Worm (Caenorhabditis elegans) whole organism, late embryonic: Measurements from ENCODE around the gene Y40C5A.4.

Experiments used
- ceh-22 ChIP-seq: sonication (generic microtip); optimal IDR thresholded peaks from 2 replicates; lab custom pipeline; 2017; ENCODE audit warnings: missing biosample characterization, missing genetic modification characterization
- ceh-31 ChIP-seq: sonication (generic microtip); optimal IDR thresholded peaks from 2 replicates; lab custom pipeline; 2016; ENCODE audit warnings: missing genetic modification characterization, missing compliant biosample characterization

DNA sequence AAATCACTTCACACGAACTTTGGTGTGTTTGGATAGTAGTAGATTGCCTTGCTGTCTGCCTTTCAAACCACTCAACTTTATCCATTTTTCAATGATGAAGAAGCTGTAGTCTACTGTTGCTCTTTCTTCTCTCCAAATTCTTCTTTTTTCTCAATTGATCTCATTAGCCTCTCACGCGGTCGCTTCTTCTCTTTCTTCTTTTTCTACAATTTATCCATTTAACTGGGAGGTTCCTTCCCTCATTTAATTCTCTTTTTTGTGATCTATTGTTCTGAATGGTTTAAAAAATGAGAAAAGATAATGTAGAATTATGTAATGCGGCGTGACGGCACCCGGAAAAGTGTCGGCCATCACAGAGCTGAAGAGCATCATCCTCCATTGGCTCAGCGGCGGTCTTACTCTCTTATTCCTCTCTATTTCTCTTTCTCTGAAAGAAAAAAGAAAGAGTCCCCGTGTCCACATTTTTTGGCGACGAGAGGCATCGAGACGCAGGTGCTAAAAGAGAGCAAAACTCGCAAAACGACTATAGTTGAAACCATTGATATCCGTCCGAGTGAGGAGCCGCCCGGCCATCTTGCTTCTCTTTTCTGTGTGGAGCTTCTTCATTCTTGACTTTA lies 35.7 kb upstream of the Y40C5A.4 start:
- TF ChIP-seq ceh-22 (tag; lab: Kevin White, UChicago) (no peak), ceh-31 (no peak)
